Worm (Caenorhabditis elegans) whole organism, L3 larva: ENCODE results near the gene vit-6.

Experiments
- ama-1 ChIP-seq: fragments of 150-350 bp; optimal IDR thresholded peaks from 2 replicates; lab custom pipeline; 2018
- egl-27 ChIP-seq: sonication (generic microtip); optimal IDR thresholded peaks from 4 replicates; lab custom pipeline; 2017; ENCODE audit warnings: missing biosample characterization, missing genetic modification reagents, missing genetic modification characterization
- nhr-237 ChIP-seq: fragments of 150-350 bp; optimal IDR thresholded peaks from 2 replicates; lab custom pipeline; 2014; ENCODE audit warnings: missing biosample characterization, missing genetic modification characterization
- snpc-4 ChIP-seq: fragments of 150-350 bp; optimal IDR thresholded peaks from 2 replicates; lab custom pipeline; 2014; ENCODE audit warnings: missing biosample characterization, missing genetic modification characterization
- zag-1 ChIP-seq: fragments of 150-350 bp; optimal IDR thresholded peaks from 2 replicates; lab custom pipeline; 2014; ENCODE audit warnings: missing biosample characterization, missing genetic modification characterization
- ztf-4 ChIP-seq: fragments of 150-350 bp; optimal IDR thresholded peaks from 2 replicates; lab custom pipeline; 2014; ENCODE audit warnings: missing biosample characterization, missing genetic modification characterization

ce11 chrIV:8229523-8229922, 31.4 kb upstream of the vit-6 start:
- TF ChIP-seq ama-1 (lab: Kevin White, UChicago): no peak
- no peak for TF ChIP-seq nhr-237 (tag; lab: Kevin White, UChicago)
- no peak for TF ChIP-seq zag-1
- no peak for TF ChIP-seq ztf-4
- TF ChIP-seq egl-27: no peak
- peak; percentile 6 for TF ChIP-seq snpc-4
